Worm (Caenorhabditis elegans) whole organism, L4 larva: ENCODE data around the gene ccm-3.

Experiments used
- F37D6.2 ChIP-seq: sonication (generic microtip); optimal IDR thresholded peaks from 2 replicates; lab custom pipeline; 2016; ENCODE audit warnings: mild to moderate bottlenecking, missing genetic modification characterization, missing compliant biosample characterization
- F44E2.7 ChIP-seq: fragments of 200-800 bp; sonication (Bioruptor generic); IDR thresholded peaks from 2 replicates; pipeline ENCODE4 v2.1.2; 2022; ENCODE audit warnings: missing genetic modification characterization, missing compliant biosample characterization
- egl-43 ChIP-seq: fragments of 200-800 bp; sonication (Bioruptor generic); IDR thresholded peaks from 2 replicates; pipeline ENCODE4 v1.3.6; 2022; ENCODE audit warnings: missing genetic modification reagents, missing genetic modification characterization, missing compliant biosample characterization
- gei-8 ChIP-seq: fragments of 200-800 bp; sonication (Bioruptor generic); optimal IDR thresholded peaks from 2 replicates; lab custom pipeline; 2018; ENCODE audit warnings: mild to moderate bottlenecking, missing genetic modification characterization, missing compliant biosample characterization
- lin-29 ChIP-seq: fragments of 200-800 bp; sonication (Bioruptor generic); IDR thresholded peaks from 2 replicates; pipeline ENCODE4 v1.3.6; 2022; ENCODE audit warnings: missing genetic modification reagents, missing genetic modification characterization, missing compliant biosample characterization
- nhr-11 ChIP-seq: fragments of 150-350 bp; optimal IDR thresholded peaks from 2 replicates; lab custom pipeline; 2014; ENCODE audit warnings: missing biosample characterization, missing genetic modification characterization
- rbr-2 ChIP-seq: sonication (generic microtip); optimal IDR thresholded peaks from 2 replicates; lab custom pipeline; 2016; ENCODE audit warnings: missing genotype, missing genetic modification characterization, missing compliant biosample characterization
- zip-11 ChIP-seq: fragments of 200-800 bp; sonication (Bioruptor generic); IDR thresholded peaks from 2 replicates; pipeline ENCODE4 v1.3.6; 2022; ENCODE audit warnings: missing genetic modification characterization, missing compliant biosample characterization

ce11 chrII:10566458-10566857 is 40.6 kb downstream of the ccm-3 start:
- TF ChIP-seq egl-43: no peak
- TF ChIP-seq gei-8 (GFP tag; lab: Kevin White, UChicago): no peak
- TF ChIP-seq F37D6.2 (tag; lab: Kevin White, UChicago): no peak
- TF ChIP-seq lin-29 (GFP tag; lab: Robert Waterston, UW): no peak
- no peak for TF ChIP-seq zip-11 (GFP tag; lab: Robert Waterston, UW)
- TF ChIP-seq F44E2.7: no peak
- TF ChIP-seq rbr-2: no peak
- TF ChIP-seq nhr-11 (tag; lab: Kevin White, UChicago): no peak
